Worm (Caenorhabditis elegans) whole organism, midembryonic: ENCODE results near the gene mrpl-16.

Source experiments
- cog-1 ChIP-seq: sonication (generic microtip); optimal IDR thresholded peaks from 2 replicates; lab custom pipeline; 2016; ENCODE audit warnings: missing genetic modification characterization, missing compliant biosample characterization
- ztf-23 ChIP-seq: fragments of 200-800 bp; sonication (Bioruptor generic); IDR thresholded peaks from 2 replicates; pipeline ENCODE4 v1.3.6; 2022; ENCODE audit warnings: missing genetic modification reagents, missing genetic modification characterization, missing compliant biosample characterization

DNA sequence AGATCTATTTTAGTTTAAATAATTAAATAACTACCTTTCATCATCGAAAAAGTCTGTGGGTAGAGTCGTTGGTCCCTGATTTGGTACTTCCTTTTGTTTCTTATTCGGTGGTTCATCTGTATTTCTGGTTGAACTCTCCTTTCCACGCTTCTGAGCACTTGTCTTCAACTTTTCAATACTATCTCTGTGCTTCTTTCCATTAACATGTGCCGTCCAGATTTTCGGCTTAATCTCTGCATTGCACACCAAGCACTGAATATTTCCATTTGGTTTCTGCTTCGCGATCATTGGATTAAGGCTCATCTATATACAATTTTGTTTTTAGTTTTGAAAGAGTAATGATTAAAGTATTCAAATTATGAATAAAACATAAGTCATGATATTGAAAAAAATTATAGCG is 4.3 kb upstream of the mrpl-16 start, which contains the start of gene sel-13:
- TF ChIP-seq ztf-23 (GFP tag; lab: Robert Waterston, UW), result no peak
- no peak for TF ChIP-seq cog-1 (tag; lab: Kevin White, UChicago)
